Fruit fly (Drosophila melanogaster) S2 (cell line): ENCODE measurements around the gene CG34268.

Source experiments
- CG8478 ChIP-seq: fragments of >200 bp; optimal IDR thresholded peaks from 2 replicates; lab custom pipeline; 2018
- CTCF ChIP-seq, 2 experiments: fragments of >200 bp; optimal IDR thresholded peaks; 2 replicates each; lab custom pipeline; 2018

DNA sequence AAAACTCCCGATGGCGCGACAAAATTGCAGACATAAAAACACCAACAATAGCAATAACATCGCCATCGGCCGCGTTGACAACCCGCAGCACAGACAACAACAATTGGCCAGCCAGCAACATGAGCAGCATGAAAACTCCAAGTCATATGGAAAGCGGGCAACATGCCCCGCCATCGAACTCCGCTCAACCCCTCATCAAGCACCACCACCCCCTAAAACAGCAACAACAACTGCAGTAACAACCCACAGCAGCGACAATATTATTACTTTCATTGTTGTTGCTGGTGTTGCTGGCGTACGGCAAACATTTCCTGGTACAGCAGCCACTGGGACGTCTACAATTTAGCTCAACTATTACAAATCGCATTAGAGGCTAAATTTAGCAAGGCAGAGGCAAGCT, 43.4 kb upstream of the CG34268 start:
- TF ChIP-seq CG8478 (lab: Kevin White, UChicago) (no peak), CTCF (optimal IDR thresholded peaks at IDR 0.05; lab: Kevin White, UChicago) (no peak)
